Fruit fly (Drosophila melanogaster) whole organism, wandering third instar larva: Measurements from ENCODE around the gene CG43867.

Experiments
- CG32264 ChIP-seq: fragments of 200-800 bp; sonication (Bioruptor generic); optimal IDR thresholded peaks from 2 replicates; lab custom pipeline; 2016; ENCODE audit warnings: missing biosample characterization, missing genetic modification characterization
- CG9705 ChIP-seq: fragments of 200-800 bp; sonication (Bioruptor generic); optimal IDR thresholded peaks from 2 replicates; lab custom pipeline; 2018; ENCODE audit warnings: missing biosample characterization, mild to moderate bottlenecking, missing genetic modification characterization
- CrebA ChIP-seq: fragments of 200-800 bp; sonication (Bioruptor generic); optimal IDR thresholded peaks from 2 replicates; lab custom pipeline; 2016; ENCODE audit warnings: missing biosample characterization, mild to moderate bottlenecking, missing genetic modification characterization, borderline replicate concordance
- Dfd ChIP-seq: fragments of >200 bp; optimal IDR thresholded peaks from 2 replicates; lab custom pipeline; 2017; ENCODE audit warnings: missing biosample characterization, missing genetic modification characterization
- Dif ChIP-seq: fragments of 200-275, 200-300 bp; sonication (Bioruptor generic); optimal IDR thresholded peaks from 2 replicates; lab custom pipeline; 2018; ENCODE audit warnings: missing biosample characterization, missing genetic modification characterization; ENCODE audit not compliant: partially characterized antibody
- GATAd ChIP-seq: sonication (Bioruptor generic); optimal IDR thresholded peaks from 2 replicates; lab custom pipeline; 2016; ENCODE audit warnings: missing biosample characterization, missing genetic modification characterization
- HLH106 ChIP-seq: fragments of 200-800 bp; optimal IDR thresholded peaks from 3 replicates; lab custom pipeline; 2019; ENCODE audit warnings: missing biosample characterization, mild to moderate bottlenecking, missing genetic modification characterization, moderate library complexity
- Hnf4 ChIP-seq: fragments of 200-800 bp; sonication (Bioruptor generic); optimal IDR thresholded peaks from 2 replicates; lab custom pipeline; 2016; ENCODE audit warnings: missing biosample characterization, mild to moderate bottlenecking, missing genetic modification characterization
- Hr78 ChIP-seq: fragments of >200 bp; optimal IDR thresholded peaks from 2 replicates; lab custom pipeline; 2017; ENCODE audit warnings: missing biosample characterization, missing genetic modification characterization
- Hr83 ChIP-seq: fragments of 200-300 bp; sonication (Bioruptor generic); optimal IDR thresholded peaks from 2 replicates; lab custom pipeline; 2016; ENCODE audit warnings: missing biosample characterization, mild to moderate bottlenecking, missing genetic modification characterization, moderate library complexity; ENCODE audit not compliant: poor library complexity, severe bottlenecking
- Jra ChIP-seq: sonication (Bioruptor generic); optimal IDR thresholded peaks from 2 replicates; lab custom pipeline; 2016; ENCODE audit warnings: missing biosample characterization, missing genetic modification characterization
- Mio ChIP-seq: sonication (Bioruptor generic); optimal IDR thresholded peaks from 2 replicates; lab custom pipeline; 2016; ENCODE audit warnings: missing biosample characterization, missing genetic modification characterization
- Myc ChIP-seq: fragments of >200 bp; optimal IDR thresholded peaks from 2 replicates; lab custom pipeline; 2017
- N ChIP-seq: fragments of >200 bp; optimal IDR thresholded peaks from 2 replicates; lab custom pipeline; 2018; ENCODE audit warnings: missing biosample characterization, missing external identifiers, missing genetic modification characterization
- OdsH ChIP-seq: fragments of 200-800 bp; sonication (Bioruptor generic); optimal IDR thresholded peaks from 2 replicates; lab custom pipeline; 2016; ENCODE audit warnings: missing biosample characterization, mild to moderate bottlenecking, missing genetic modification characterization
- Rel ChIP-seq, 2 experiments: fragments of 200-800 bp; sonication (Bioruptor generic) in 1 of 2; optimal IDR thresholded peaks; 2 replicates in 1 of 2; 3 replicates in 1 of 2; lab custom pipeline; 2016 to 2019; ENCODE audit warnings: mild to moderate bottlenecking in 2 of 2, missing biosample characterization in 2 of 2, missing genetic modification characterization in 2 of 2, moderate library complexity in 1 of 2
- Sp1 ChIP-seq: fragments of 200-800 bp; sonication (Bioruptor generic); optimal IDR thresholded peaks from 3 replicates; lab custom pipeline; 2019; ENCODE audit warnings: missing biosample characterization, mild to moderate bottlenecking, missing genetic modification characterization, moderate library complexity
- Vsx2 ChIP-seq: fragments of 200-300, 225-300 bp; sonication (Bioruptor generic); optimal IDR thresholded peaks from 2 replicates; lab custom pipeline; 2018; ENCODE audit warnings: missing biosample characterization, missing genetic modification characterization; ENCODE audit not compliant: partially characterized antibody
- brk ChIP-seq: fragments of 200-800 bp; sonication (Bioruptor generic); optimal IDR thresholded peaks from 2 replicates; lab custom pipeline; 2016; ENCODE audit warnings: missing biosample characterization, mild to moderate bottlenecking, missing genetic modification characterization
- dl ChIP-seq, 2 experiments: fragments of 175-275, 200-275 bp in 1 of 2; fragments of 200-275 bp in 1 of 2; sonication (Bioruptor generic); optimal IDR thresholded peaks; lab custom pipeline; 2018; ENCODE audit warnings: mild to moderate bottlenecking in 2 of 2, missing biosample characterization in 2 of 2, missing genetic modification characterization in 2 of 2, moderate library complexity in 2 of 2; ENCODE audit not compliant: partially characterized antibody in 2 of 2, insufficient read depth in 1 of 2
- dmrt93B ChIP-seq: fragments of 200-800 bp; sonication (Bioruptor generic); optimal IDR thresholded peaks from 2 replicates; lab custom pipeline; 2018; ENCODE audit warnings: missing biosample characterization, mild to moderate bottlenecking, missing genetic modification characterization
- dsf ChIP-seq: sonication (Bioruptor generic); optimal IDR thresholded peaks from 2 replicates; lab custom pipeline; 2016; ENCODE audit warnings: missing biosample characterization, missing genetic modification characterization, borderline replicate concordance
- ey ChIP-seq: fragments of 200-800 bp; sonication (Bioruptor generic); optimal IDR thresholded peaks from 2 replicates; lab custom pipeline; 2016; ENCODE audit warnings: missing biosample characterization, missing genetic modification characterization
- foxo ChIP-seq, 2 experiments: fragments of 200-800 bp; sonication (Bioruptor generic); optimal IDR thresholded peaks; 2 replicates in 1 of 2; 3 replicates in 1 of 2; lab custom pipeline; 2016 to 2017; ENCODE audit warnings: missing biosample characterization in 2 of 2, missing genetic modification characterization in 2 of 2
- fru ChIP-seq: fragments of 200-800 bp; sonication (Bioruptor generic); optimal IDR thresholded peaks from 3 replicates; lab custom pipeline; 2016; ENCODE audit warnings: missing biosample characterization, mild to moderate bottlenecking, missing genetic modification characterization
- h ChIP-seq: fragments of 200-800 bp; sonication (Bioruptor generic); optimal IDR thresholded peaks from 3 replicates; lab custom pipeline; 2016; ENCODE audit warnings: missing biosample characterization, mild to moderate bottlenecking, missing genetic modification characterization
- jim ChIP-seq: fragments of 175-275, 200-325 bp; sonication (Bioruptor generic); optimal IDR thresholded peaks from 2 replicates; lab custom pipeline; 2016; ENCODE audit warnings: missing biosample characterization, mild to moderate bottlenecking, missing genetic modification characterization
- lola ChIP-seq: fragments of >200 bp; optimal IDR thresholded peaks from 2 replicates; lab custom pipeline; 2017; ENCODE audit warnings: missing biosample characterization, missing genetic modification characterization
- pan ChIP-seq: fragments of >200 bp; optimal IDR thresholded peaks from 2 replicates; lab custom pipeline; 2017
- psq ChIP-seq: fragments of 200-800 bp; sonication (Bioruptor generic); optimal IDR thresholded peaks from 3 replicates; lab custom pipeline; 2017; ENCODE audit warnings: missing biosample characterization, mild to moderate bottlenecking, missing genetic modification characterization, moderate library complexity
- rgr ChIP-seq: fragments of 200-800 bp; sonication (Bioruptor generic); optimal IDR thresholded peaks from 3 replicates; lab custom pipeline; 2016; ENCODE audit warnings: missing biosample characterization, mild to moderate bottlenecking, missing genetic modification characterization
- sage ChIP-seq: fragments of 200-800 bp; sonication (Bioruptor generic); optimal IDR thresholded peaks from 2 replicates; lab custom pipeline; 2016; ENCODE audit warnings: missing biosample characterization, mild to moderate bottlenecking, missing genetic modification characterization
- sv ChIP-seq: fragments of 200-800 bp; sonication (Bioruptor generic); optimal IDR thresholded peaks from 3 replicates; lab custom pipeline; 2016; ENCODE audit warnings: missing biosample characterization, missing genetic modification characterization
- tai ChIP-seq: sonication (Bioruptor generic); optimal IDR thresholded peaks from 2 replicates; lab custom pipeline; 2016; ENCODE audit warnings: missing biosample characterization, missing genetic modification characterization
- usp ChIP-seq: fragments of >200 bp; optimal IDR thresholded peaks from 2 replicates; lab custom pipeline; 2017; ENCODE audit warnings: missing biosample characterization, missing genetic modification characterization
- woc ChIP-seq: sonication (Bioruptor generic); optimal IDR thresholded peaks from 2 replicates; lab custom pipeline; 2016; ENCODE audit warnings: missing biosample characterization, mild to moderate bottlenecking, missing genetic modification characterization

Gene CG43867

DNA sequence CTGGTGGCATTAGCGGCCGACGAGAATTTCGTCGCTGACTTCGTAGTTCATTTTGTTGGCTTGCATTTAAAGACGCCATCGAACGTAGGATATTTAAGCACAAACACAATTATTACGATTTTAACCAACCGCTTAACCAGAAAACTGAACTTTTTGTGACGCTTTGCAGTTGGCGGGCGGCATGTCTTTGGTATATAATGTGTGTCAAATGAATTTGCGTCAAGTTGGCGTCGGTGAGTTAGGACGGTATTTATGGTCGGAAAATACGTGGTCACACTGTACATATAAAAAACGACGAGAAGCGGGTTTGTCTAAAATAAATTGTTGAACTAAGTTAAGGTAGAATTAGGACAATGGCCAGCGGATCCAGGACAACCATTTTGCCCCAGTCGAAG, at the start of gene CG43867, which contains the start of gene MED22:
Gene CG43867 (minus strand): TSS at position 113 of the 395 bp plus-strand sequence.
Gene MED22 (plus strand): TSS at position 277 of the 395 bp plus-strand sequence.
- no peak for TF ChIP-seq lola
- TF ChIP-seq N (GFP tag; lab: Kevin White, UChicago), result no peak
- TF ChIP-seq jim, result no peak
- TF ChIP-seq Mio (GFP tag; lab: Kevin White, UChicago), result no peak
- TF ChIP-seq CG9705 (GFP tag; lab: Kevin White, UChicago), result no peak
- TF ChIP-seq Myc (lab: Kevin White, UChicago), result no peak
- TF ChIP-seq ey (GFP tag; lab: Kevin White, UChicago), result no peak
- no peak for TF ChIP-seq brk (GFP tag; lab: Kevin White, UChicago)
- TF ChIP-seq Dif (GFP tag; lab: Kevin White, UChicago), result no peak
- TF ChIP-seq OdsH (GFP tag; lab: Kevin White, UChicago), result no peak
- TF ChIP-seq fru (GFP tag; lab: Kevin White, UChicago), result no peak
- TF ChIP-seq Vsx2, result no peak

DNA sequence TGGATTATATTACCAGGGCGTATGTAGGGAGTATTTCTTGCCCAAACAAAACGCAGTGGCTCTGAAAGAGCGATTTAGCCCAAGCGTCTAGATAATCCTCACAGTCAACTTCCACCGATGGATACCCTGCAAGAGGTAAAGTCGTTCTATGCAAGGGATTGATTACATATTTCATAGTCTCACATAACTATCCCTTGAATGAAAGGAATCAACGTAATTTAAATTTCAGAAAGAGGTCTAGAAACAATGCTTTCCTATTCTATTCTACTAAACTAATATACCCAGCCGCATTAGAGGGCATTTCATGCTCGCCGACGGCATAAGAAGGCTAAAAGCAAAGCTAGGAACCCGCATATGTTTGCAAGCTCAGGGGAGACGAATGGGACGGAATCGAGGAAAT, 39.0 kb upstream of the CG43867 start:
- no peak for TF ChIP-seq dmrt93B (GFP tag; lab: Kevin White, UChicago)
- no peak for TF ChIP-seq sage (GFP tag; lab: Kevin White, UChicago)
- no peak for TF ChIP-seq Myc (lab: Kevin White, UChicago)
- TF ChIP-seq Mio (GFP tag; lab: Kevin White, UChicago), result no peak
- TF ChIP-seq Rel (GFP tag; optimal IDR thresholded peaks at IDR 0.05; lab: Kevin White, UChicago), result no peak
- TF ChIP-seq Rel (tag; optimal IDR thresholded peaks at IDR 0.05; lab: Kevin White, UChicago), result no peak
- TF ChIP-seq rgr, result no peak
- no peak for TF ChIP-seq sv (GFP tag; lab: Kevin White, UChicago)
- TF ChIP-seq usp (GFP tag; lab: Kevin White, UChicago), result no peak
- TF ChIP-seq h (GFP tag; lab: Kevin White, UChicago), result no peak
- TF ChIP-seq GATAd (GFP tag; lab: Kevin White, UChicago), result no peak
- TF ChIP-seq Hnf4 (GFP tag; lab: Kevin White, UChicago), result no peak
- TF ChIP-seq Sp1 (GFP tag; lab: Kevin White, UChicago), result no peak
- no peak for TF ChIP-seq tai (GFP tag; lab: Kevin White, UChicago)
- TF ChIP-seq foxo (GFP tag; optimal IDR thresholded peaks at IDR 0.05; lab: Kevin White, UChicago), result no peak
- TF ChIP-seq Dif (GFP tag; lab: Kevin White, UChicago), result no peak
- no peak for TF ChIP-seq pan

- TF ChIP-seq Dfd, result no peak
- peak; percentile 12 for TF ChIP-seq h (GFP tag; lab: Kevin White, UChicago)
These were observed 36.2 kb upstream of the CG43867 start for dm6 chrX:964012-964411.

DNA sequence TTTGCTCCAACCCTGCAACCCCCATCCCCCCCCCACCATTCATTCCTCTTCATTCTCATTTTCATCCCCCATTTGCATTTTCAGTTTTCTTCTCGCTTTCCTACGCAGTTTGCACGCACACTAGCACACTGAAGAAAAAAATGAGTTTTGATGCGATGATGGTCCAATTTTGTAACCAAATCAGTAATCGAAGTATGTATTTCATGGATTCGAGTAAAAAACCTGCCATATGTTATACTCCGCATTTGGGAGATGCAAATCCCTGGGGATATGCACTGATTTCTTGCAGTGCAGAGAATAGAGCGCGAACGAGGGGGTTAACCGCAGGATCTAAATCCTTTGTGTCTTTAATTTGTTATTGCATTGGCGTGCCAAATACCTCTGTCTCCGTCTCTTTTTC, 28.1 kb upstream of the CG43867 start:
- TF ChIP-seq Rel (GFP tag; optimal IDR thresholded peaks at IDR 0.05; lab: Kevin White, UChicago) (no peak), Rel (tag; optimal IDR thresholded peaks at IDR 0.05; lab: Kevin White, UChicago) (no peak), usp (GFP tag; lab: Kevin White, UChicago) (no peak), woc (no peak), rgr (peak; percentile 3), lola (no peak), CG32264 (no peak), Jra (GFP tag; lab: Kevin White, UChicago) (no peak), h (GFP tag; lab: Kevin White, UChicago) (peak; percentile 19), GATAd (GFP tag; lab: Kevin White, UChicago) (no peak), Dfd (no peak), ey (GFP tag; lab: Kevin White, UChicago) (peak; percentile 19), foxo (GFP tag; optimal IDR thresholded peaks at IDR 0.05; lab: Kevin White, UChicago) (peak in 1 of 2 experiments; percentile 33), Vsx2 (no peak), dsf (GFP tag; lab: Kevin White, UChicago) (no peak), Hr83 (no peak), sage (GFP tag; lab: Kevin White, UChicago) (no peak), Dif (GFP tag; lab: Kevin White, UChicago) (no peak), fru (GFP tag; lab: Kevin White, UChicago) (peak; percentile 10), dl (GFP tag; optimal IDR thresholded peaks at IDR 0.05; lab: Kevin White, UChicago; ENCODE audit: insufficient read depth in 1 of 2, partially characterized antibody in 2 of 2) (no peak), sv (GFP tag; lab: Kevin White, UChicago) (no peak), N (GFP tag; lab: Kevin White, UChicago) (no peak), CrebA (no peak), Hr78 (GFP tag; lab: Kevin White, UChicago) (no peak), HLH106 (peak; percentile 15), dmrt93B (GFP tag; lab: Kevin White, UChicago) (no peak), OdsH (GFP tag; lab: Kevin White, UChicago) (no peak), psq (GFP tag; lab: Kevin White, UChicago) (no peak), Mio (GFP tag; lab: Kevin White, UChicago) (no peak)
